Worm (Caenorhabditis elegans) whole organism, midembryonic: Measurements from ENCODE around the gene ZK177.12.

ENCODE experiments used
- T22C8.4 ChIP-seq: fragments of 200-800 bp; sonication (Bioruptor generic); IDR thresholded peaks from 2 replicates; pipeline ENCODE4 v1.3.6; 2022; ENCODE audit warnings: missing genetic modification characterization, missing compliant biosample characterization
- cog-1 ChIP-seq: sonication (generic microtip); optimal IDR thresholded peaks from 2 replicates; lab custom pipeline; 2016; ENCODE audit warnings: missing genetic modification characterization, missing compliant biosample characterization
- flt-1 ChIP-seq: fragments of 200-800 bp; sonication (Bioruptor generic); IDR thresholded peaks from 2 replicates; pipeline ENCODE4 v1.3.6; 2022; ENCODE audit warnings: missing genetic modification characterization, missing compliant biosample characterization
- klf-2 ChIP-seq: fragments of 200-800 bp; sonication (Bioruptor generic); conservative IDR thresholded peaks from 2 replicates; pipeline ENCODE4 v1.3.6; 2022; ENCODE audit warnings: missing genetic modification reagents, missing genetic modification characterization, missing compliant biosample characterization
- ref-1 ChIP-seq: fragments of 200-800 bp; sonication (Bioruptor generic); conservative IDR thresholded peaks from 2 replicates; pipeline ENCODE4 v1.3.6; 2022; ENCODE audit warnings: missing genetic modification reagents, missing genetic modification characterization, missing compliant biosample characterization
- ztf-23 ChIP-seq: fragments of 200-800 bp; sonication (Bioruptor generic); IDR thresholded peaks from 2 replicates; pipeline ENCODE4 v1.3.6; 2022; ENCODE audit warnings: missing genetic modification reagents, missing genetic modification characterization, missing compliant biosample characterization

DNA sequence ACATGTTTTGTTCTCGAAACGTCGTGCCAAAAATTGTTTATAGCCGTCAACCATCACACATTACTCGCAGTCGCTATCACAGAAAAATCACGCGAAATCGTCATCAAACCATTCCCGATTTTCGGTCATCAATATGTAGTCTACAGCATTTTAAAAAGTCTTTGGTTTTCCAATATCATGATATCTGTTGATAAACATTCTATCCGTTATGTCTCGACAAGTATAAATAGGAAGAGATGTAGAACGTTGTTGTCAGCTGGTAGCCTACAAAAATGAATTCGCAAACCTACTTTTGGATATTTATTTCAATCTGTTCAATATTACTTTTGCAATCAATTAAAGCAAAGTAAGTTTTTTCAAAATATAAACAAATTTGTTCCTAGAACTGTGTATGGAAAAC lies 25.1 kb upstream of the ZK177.12 start, which contains the start of gene F12A10.1:
- TF ChIP-seq cog-1 (tag; lab: Kevin White, UChicago) (no peak), klf-2 (GFP tag; lab: Robert Waterston, UW) (no peak), flt-1 (GFP tag; lab: Robert Waterston, UW) (no peak), ref-1 (GFP tag; lab: Robert Waterston, UW) (no peak), ztf-23 (GFP tag; lab: Robert Waterston, UW) (no peak), T22C8.4 (no peak)
